Worm (Caenorhabditis elegans): ENCODE data around the gene C13A2.7.

ce11 chrV:7230847-7231246 lies 35.3 kb upstream of the C13A2.7 start, which contains the start of the genes gei-6 and krr-1:
- TF ChIP-seq eyg-1 (tag; optimal IDR thresholded peaks at IDR 0.05) (peak; percentile 68), fkh-10 (GFP tag; optimal IDR thresholded peaks at IDR 0.05) (peak; percentile 25)

Data from whole organism, late embryonic.